Worm (Caenorhabditis elegans) whole organism, L1 larva: ENCODE measurements around the gene C33A12.3.

Experiments used
- ama-1 ChIP-seq: fragments of 150-350 bp; optimal IDR thresholded peaks from 2 replicates; lab custom pipeline; 2014
- fkh-10 ChIP-seq: sonication (generic microtip); optimal IDR thresholded peaks from 2 replicates; lab custom pipeline; 2017; ENCODE audit warnings: missing biosample characterization, missing genetic modification reagents, missing genetic modification characterization
- nhr-19 ChIP-seq: fragments of 200-800 bp; sonication (Bioruptor generic); conservative IDR thresholded peaks from 2 replicates; pipeline ENCODE4 v1.3.6; 2022; ENCODE audit warnings: missing genetic modification characterization, missing compliant biosample characterization

DNA sequence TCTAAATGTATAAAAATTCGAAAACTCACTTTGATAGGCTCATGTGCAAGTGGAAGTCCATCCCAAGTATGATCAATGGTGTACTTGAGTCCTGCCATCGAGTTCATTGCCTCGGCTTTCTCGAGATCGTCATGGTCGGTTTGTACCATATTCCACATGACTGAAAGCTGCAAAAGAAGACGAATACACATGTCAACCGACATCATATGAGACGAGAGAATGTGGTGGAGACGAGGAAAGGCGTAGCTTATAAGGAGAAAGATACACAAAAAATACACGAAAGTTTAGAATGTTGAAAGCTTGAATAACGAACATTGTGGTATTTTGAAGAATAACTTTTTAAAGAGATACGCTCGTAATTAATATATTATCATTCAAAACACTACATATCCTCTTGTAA is at the start of gene C33A12.3:
- TF ChIP-seq fkh-10 (no peak), ama-1 (lab: Kevin White, UChicago) (no peak), nhr-19 (GFP tag; lab: Robert Waterston, UW) (no peak)
